Fruit fly (Drosophila melanogaster) whole organism, embryonic: ENCODE data around the gene Uba2.

Source experiments
- Abd-B ChIP-seq: fragments of 200-800 bp; sonication (Bioruptor generic); optimal IDR thresholded peaks from 2 replicates; lab custom pipeline; 2018; ENCODE audit warnings: missing biosample characterization, mild to moderate bottlenecking, missing genetic modification characterization, moderate library complexity
- Aef1 ChIP-seq: fragments of 200-800 bp; sonication (Bioruptor generic); IDR thresholded peaks from 3 replicates; pipeline ENCODE4 v1.3.6; 2022; ENCODE audit warnings: missing biosample characterization, missing genetic modification characterization
- CG10321 ChIP-seq: fragments of 200-800 bp; sonication (Bioruptor generic); IDR thresholded peaks from 2 replicates; pipeline ENCODE4 v1.3.6; 2022; ENCODE audit warnings: missing biosample characterization, missing genetic modification characterization
- CG10654 ChIP-seq: fragments of 200-800 bp; sonication (Bioruptor generic); optimal IDR thresholded peaks from 2 replicates; lab custom pipeline; 2016; ENCODE audit warnings: missing biosample characterization, missing genetic modification characterization
- CG13894 ChIP-seq: fragments of 200-800 bp; sonication (Bioruptor generic); optimal IDR thresholded peaks from 3 replicates; lab custom pipeline; 2018; ENCODE audit warnings: missing biosample characterization, mild to moderate bottlenecking, missing genetic modification characterization, moderate library complexity
- CG14441 ChIP-seq: fragments of 200-800 bp; sonication (Bioruptor generic); IDR thresholded peaks from 2 replicates; pipeline ENCODE4 v1.3.6; 2022; ENCODE audit warnings: missing biosample characterization, missing genetic modification characterization
- CG15011 ChIP-seq: fragments of 200-800 bp; sonication (Bioruptor generic); optimal IDR thresholded peaks from 3 replicates; lab custom pipeline; 2018; ENCODE audit warnings: missing biosample characterization, mild to moderate bottlenecking, missing genetic modification characterization
- CG15073 ChIP-seq: fragments of 200-800 bp; sonication (Bioruptor generic); optimal IDR thresholded peaks from 2 replicates; lab custom pipeline; 2016; ENCODE audit warnings: missing biosample characterization, missing genetic modification characterization
- CG1647 ChIP-seq: fragments of 200-800 bp; sonication (Bioruptor generic); optimal IDR thresholded peaks from 3 replicates; lab custom pipeline; 2016; ENCODE audit warnings: missing biosample characterization, missing genetic modification characterization
- CG2129 ChIP-seq: fragments of 200-800 bp; sonication (Bioruptor generic); IDR thresholded peaks from 2 replicates; pipeline ENCODE4 v1.3.6; 2022; ENCODE audit warnings: missing biosample characterization, missing genetic modification characterization; ENCODE audit not compliant: partially characterized antibody
- CG3065 ChIP-seq: fragments of 200-800 bp; sonication (Bioruptor generic); optimal IDR thresholded peaks from 2 replicates; lab custom pipeline; 2016; ENCODE audit warnings: missing biosample characterization, missing genetic modification characterization
- CG34376 ChIP-seq: fragments of 200-800 bp; sonication (Bioruptor generic); optimal IDR thresholded peaks from 2 replicates; lab custom pipeline; 2018; ENCODE audit warnings: missing biosample characterization, mild to moderate bottlenecking, missing genetic modification characterization
- CG6175 ChIP-seq: fragments of 200-800 bp; sonication (Bioruptor generic); IDR thresholded peaks from 3 replicates; pipeline ENCODE4 v1.3.6; 2022; ENCODE audit warnings: missing biosample characterization, missing genetic modification characterization
- CG7357 ChIP-seq: fragments of 200-800 bp; sonication (Bioruptor generic); IDR thresholded peaks from 3 replicates; pipeline ENCODE4 v1.3.6; 2022; ENCODE audit warnings: missing biosample characterization, missing genetic modification characterization
- CG7987 ChIP-seq: fragments of 200-800 bp; sonication (Bioruptor generic); optimal IDR thresholded peaks from 2 replicates; lab custom pipeline; 2018; ENCODE audit warnings: missing biosample characterization, mild to moderate bottlenecking, missing genetic modification characterization, moderate library complexity
- CG9932 ChIP-seq: fragments of 200-800 bp; sonication (Bioruptor generic); IDR thresholded peaks from 2 replicates; pipeline ENCODE4 v1.3.6; 2022; ENCODE audit warnings: missing biosample characterization, missing genetic modification characterization
- D19B ChIP-seq: fragments of 200-800 bp; sonication (Bioruptor generic); optimal IDR thresholded peaks from 2 replicates; lab custom pipeline; 2017; ENCODE audit warnings: missing biosample characterization, mild to moderate bottlenecking, missing genetic modification characterization
- Dfd ChIP-seq, 2 experiments: fragments of >200 bp; optimal IDR thresholded peaks; 2 replicates each; lab custom pipeline; 2017; ENCODE audit warnings: missing biosample characterization in 2 of 2, missing genetic modification characterization in 2 of 2
- ERR ChIP-seq: fragments of 200-800 bp; sonication (Bioruptor generic); optimal IDR thresholded peaks from 2 replicates; lab custom pipeline; 2016; ENCODE audit warnings: missing biosample characterization, missing genetic modification characterization
- Ets65A ChIP-seq: fragments of 200-800 bp; sonication (Bioruptor generic); peaks from one replicate; lab custom pipeline; 2016; ENCODE audit warnings: missing biosample characterization, missing genetic modification characterization
- GATAe ChIP-seq: fragments of 200-800 bp; sonication (Bioruptor generic); conservative IDR thresholded peaks from 2 replicates; pipeline ENCODE4 v1.3.6; 2022; ENCODE audit warnings: missing biosample characterization, missing genetic modification characterization
- Kr ChIP-seq: fragments of 200-800 bp; sonication (Bioruptor generic); optimal IDR thresholded peaks from 2 replicates; lab custom pipeline; 2017; ENCODE audit warnings: missing biosample characterization, mild to moderate bottlenecking, missing genetic modification characterization
- MESR4 ChIP-seq: fragments of 200-800 bp; sonication (Bioruptor generic); optimal IDR thresholded peaks from 2 replicates; lab custom pipeline; 2018; ENCODE audit warnings: missing biosample characterization, mild to moderate bottlenecking, missing genetic modification characterization, moderate library complexity
- Med ChIP-seq: fragments of 200-800 bp; sonication (Bioruptor generic); peaks from one replicate; lab custom pipeline; 2016; ENCODE audit warnings: missing biosample characterization, missing genetic modification characterization, mild to moderate bottlenecking, inconsistent platforms, moderate library complexity
- NFAT ChIP-seq: fragments of 200-800 bp; sonication (Bioruptor generic); IDR thresholded peaks from 2 replicates; pipeline ENCODE4 v1.3.6; 2022; ENCODE audit warnings: missing biosample characterization, missing genetic modification characterization
- Pdp1 ChIP-seq, 2 experiments: fragments of 200-800 bp; sonication (Bioruptor generic); optimal IDR thresholded peaks; 3 replicates each; lab custom pipeline; 2016; ENCODE audit warnings: missing biosample characterization in 2 of 2, missing genetic modification characterization in 2 of 2, mild to moderate bottlenecking in 1 of 2, moderate library complexity in 1 of 2
- Rfx ChIP-seq: fragments of 200-800 bp; sonication (Bioruptor generic); IDR thresholded peaks from 2 replicates; pipeline ENCODE4 v1.3.6; 2022; ENCODE audit warnings: missing biosample characterization, missing genetic modification characterization
- ab ChIP-seq: fragments of 200-800 bp; sonication (Bioruptor generic); optimal IDR thresholded peaks from 2 replicates; lab custom pipeline; 2016; ENCODE audit warnings: missing biosample characterization, missing genetic modification characterization
- bab2 ChIP-seq: fragments of 200-800 bp; sonication (Bioruptor generic); optimal IDR thresholded peaks from 2 replicates; lab custom pipeline; 2016; ENCODE audit warnings: missing biosample characterization, missing genetic modification characterization
- bcd ChIP-seq: fragments of 200-800 bp; sonication (Bioruptor generic); optimal IDR thresholded peaks from 2 replicates; lab custom pipeline; 2017; ENCODE audit warnings: missing biosample characterization, mild to moderate bottlenecking, missing genetic modification characterization
- br ChIP-seq: fragments of >200 bp; optimal IDR thresholded peaks from 2 replicates; lab custom pipeline; 2017
- chm ChIP-seq: fragments of 200-800 bp; sonication (Bioruptor generic); IDR thresholded peaks from 2 replicates; pipeline ENCODE4 v1.3.6; 2022; ENCODE audit warnings: missing biosample characterization, missing genetic modification characterization
- crol ChIP-seq: fragments of 200-800 bp; sonication (Bioruptor generic); IDR thresholded peaks from 2 replicates; pipeline ENCODE4 v1.3.6; 2022; ENCODE audit warnings: missing biosample characterization, missing genetic modification characterization
- crp ChIP-seq, 2 experiments: fragments of 200-800 bp; sonication (Bioruptor generic); optimal IDR thresholded peaks; 2 replicates in 1 of 2; 3 replicates in 1 of 2; lab custom pipeline; 2017; ENCODE audit warnings: missing biosample characterization in 2 of 2, missing genetic modification characterization in 2 of 2, mild to moderate bottlenecking in 1 of 2, moderate library complexity in 1 of 2
- cwo ChIP-seq: fragments of 200-800 bp; sonication (Bioruptor generic); optimal IDR thresholded peaks from 3 replicates; lab custom pipeline; 2017; ENCODE audit warnings: missing biosample characterization, missing genetic modification characterization, mild to moderate bottlenecking, moderate library complexity, missing genetic modification reagents
- dm ChIP-seq: fragments of 200-800 bp; sonication (Bioruptor generic); optimal IDR thresholded peaks from 3 replicates; lab custom pipeline; 2016; ENCODE audit warnings: missing biosample characterization, missing genetic modification characterization
- dpn ChIP-seq, 2 experiments: fragments of 200-800 bp; sonication (Bioruptor generic); optimal IDR thresholded peaks; 3 replicates each; lab custom pipeline; 2016; ENCODE audit warnings: missing biosample characterization in 2 of 2, missing genetic modification characterization in 2 of 2
- exex ChIP-seq: fragments of 200-800 bp; sonication (Bioruptor generic); optimal IDR thresholded peaks from 4 replicates; lab custom pipeline; 2018; ENCODE audit warnings: missing biosample characterization, mild to moderate bottlenecking, missing genetic modification characterization, moderate library complexity
- ftz-f1 ChIP-seq: fragments of 200-800 bp; sonication (Bioruptor generic); optimal IDR thresholded peaks from 2 replicates; lab custom pipeline; 2016; ENCODE audit warnings: missing biosample characterization, missing genetic modification characterization
- grn ChIP-seq: fragments of 200-800 bp; sonication (Bioruptor generic); optimal IDR thresholded peaks from 3 replicates; lab custom pipeline; 2017; ENCODE audit warnings: missing biosample characterization, missing genetic modification characterization
- lab ChIP-seq: fragments of 200-800 bp; sonication (Bioruptor generic); optimal IDR thresholded peaks from 3 replicates; lab custom pipeline; 2017; ENCODE audit warnings: missing biosample characterization, missing genetic modification characterization, mild to moderate bottlenecking, moderate library complexity, missing genetic modification reagents
- mirr ChIP-seq: fragments of 200-800 bp; sonication (Bioruptor generic); optimal IDR thresholded peaks from 3 replicates; lab custom pipeline; 2018; ENCODE audit warnings: missing biosample characterization, mild to moderate bottlenecking, missing genetic modification characterization
- onecut ChIP-seq: fragments of 200-800 bp; sonication (Bioruptor generic); IDR thresholded peaks from 2 replicates; pipeline ENCODE4 v1.3.6; 2022; ENCODE audit warnings: missing biosample characterization, missing genetic modification characterization
- pzg ChIP-seq: fragments of 200-800 bp; sonication (Bioruptor generic); optimal IDR thresholded peaks from 3 replicates; lab custom pipeline; 2018; ENCODE audit warnings: missing biosample characterization, mild to moderate bottlenecking, missing genetic modification characterization, moderate library complexity
- sd ChIP-seq: fragments of 200-800 bp; sonication (Bioruptor generic); optimal IDR thresholded peaks from 3 replicates; lab custom pipeline; 2018; ENCODE audit warnings: missing biosample characterization, mild to moderate bottlenecking, missing genetic modification characterization, moderate library complexity
- sqz ChIP-seq: fragments of 200-800 bp; sonication (Bioruptor generic); optimal IDR thresholded peaks from 3 replicates; lab custom pipeline; 2018; ENCODE audit warnings: missing biosample characterization, mild to moderate bottlenecking, missing genetic modification characterization
- sr ChIP-seq: fragments of 200-800 bp; sonication (Bioruptor generic); IDR thresholded peaks from 3 replicates; pipeline ENCODE4 v1.3.6; 2022; ENCODE audit warnings: missing biosample characterization, missing genetic modification characterization
- sug ChIP-seq: fragments of 200-800 bp; optimal IDR thresholded peaks from 2 replicates; lab custom pipeline; 2019; ENCODE audit warnings: missing biosample characterization, mild to moderate bottlenecking, missing genetic modification characterization, moderate library complexity
- tll ChIP-seq, 2 experiments: fragments of 200-800 bp in 1 of 2; fragments of >200 bp in 1 of 2; sonication (Bioruptor generic) in 1 of 2; optimal IDR thresholded peaks; 2 replicates each; lab custom pipeline; 2017 to 2019; ENCODE audit warnings: missing biosample characterization in 2 of 2, missing genetic modification characterization in 2 of 2, mild to moderate bottlenecking in 1 of 2, moderate library complexity in 1 of 2
- trem ChIP-seq: fragments of 200-800 bp; optimal IDR thresholded peaks from 3 replicates; lab custom pipeline; 2019; ENCODE audit warnings: missing biosample characterization, mild to moderate bottlenecking, missing genetic modification characterization, moderate library complexity
- zfh1 ChIP-seq: fragments of 200-800 bp; sonication (Bioruptor generic); IDR thresholded peaks from 3 replicates; pipeline ENCODE4 v1.3.6; 2022; ENCODE audit warnings: missing biosample characterization, missing genetic modification characterization

The Uba2 gene

DNA sequence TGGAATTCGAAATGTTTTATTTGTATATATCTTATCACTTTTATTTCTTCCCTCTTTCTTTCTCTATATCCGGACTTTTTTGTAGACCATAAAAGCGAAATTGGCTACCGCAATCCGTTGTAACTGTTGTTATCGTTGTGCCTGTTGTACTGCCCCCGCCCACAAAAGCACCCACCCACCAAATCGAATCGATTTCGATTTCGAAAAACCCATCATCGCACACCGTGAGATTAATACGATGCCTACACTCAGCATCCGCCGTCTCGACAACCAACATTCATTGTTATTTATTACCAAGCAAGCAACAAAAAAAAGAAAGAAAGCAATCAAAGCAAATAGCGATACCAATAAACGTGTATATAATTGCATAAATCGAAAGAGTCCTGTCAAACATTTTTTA lies 19.4 kb downstream of the Uba2 start:
- no peak for TF ChIP-seq ERR (GFP tag; lab: Kevin White, UChicago)
- no peak for TF ChIP-seq CG7357 (GFP tag; lab: Robert Waterston, UW)
- TF ChIP-seq CG14441 (GFP tag; lab: Robert Waterston, UW): no peak
- peak; percentile 59 for TF ChIP-seq CG13894
- peak; percentile 65 for TF ChIP-seq onecut (GFP tag; lab: Robert Waterston, UW)
- no peak for TF ChIP-seq D19B
- no peak for TF ChIP-seq Dfd (GFP tag; optimal IDR thresholded peaks at IDR 0.05; lab: Kevin White, UChicago)
- TF ChIP-seq, all 482 proteins: peak for 2

DNA sequence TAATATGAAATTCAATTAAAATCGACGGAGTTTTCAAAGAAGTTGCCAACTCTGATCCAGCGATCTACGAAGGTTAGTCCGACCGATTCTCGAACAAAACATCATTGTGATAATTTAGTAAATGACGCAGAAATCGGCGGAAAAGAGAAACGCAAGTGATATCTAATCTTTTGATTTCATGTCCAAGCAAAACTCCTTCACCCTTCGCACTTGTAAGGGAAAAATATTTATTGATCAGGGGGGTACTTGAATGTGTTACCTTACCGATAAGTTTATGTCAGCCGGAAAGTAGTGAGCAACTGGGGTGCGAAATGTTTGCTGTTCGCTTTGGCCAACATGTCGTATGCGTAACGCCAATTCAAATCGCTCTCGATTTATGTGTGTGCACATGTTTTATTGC lies 30.5 kb downstream of the Uba2 start:
- TF ChIP-seq grn (GFP tag; lab: Kevin White, UChicago) (peak; percentile 28), CG3065 (GFP tag; lab: Kevin White, UChicago) (no peak), bcd (GFP tag; lab: Kevin White, UChicago) (no peak), ab (no peak), CG15011 (GFP tag; lab: Kevin White, UChicago) (no peak), tll (GFP tag; optimal IDR thresholded peaks at IDR 0.05; lab: Kevin White, UChicago) (no peak), sug (tag; lab: Kevin White, UChicago) (peak; percentile 91), sd (peak; percentile 65), mirr (GFP tag; lab: Kevin White, UChicago) (peak; percentile 64), cwo (peak; percentile 2), CG34376 (GFP tag; lab: Kevin White, UChicago) (peak; percentile 86), crol (peak; percentile 28; the same call in 1 of the 2 replicates), exex (tag; lab: Kevin White, UChicago) (peak; percentile 74), br (lab: Kevin White, UChicago) (no peak), Aef1 (GFP tag; lab: Robert Waterston, UW) (no peak), ftz-f1 (no peak), CG6175 (GFP tag; lab: Robert Waterston, UW) (no peak), sr (0 out of 3 replicates have a peak, but pooled peaks have one; percentile 19), trem (tag; lab: Kevin White, UChicago) (no peak), dpn (GFP tag; optimal IDR thresholded peaks at IDR 0.05; lab: Kevin White, UChicago) (no peak), sqz (GFP tag; lab: Kevin White, UChicago) (no peak), dm (GFP tag; lab: Kevin White, UChicago) (no peak), chm (GFP tag; lab: Robert Waterston, UW) (no peak), crp (GFP tag; optimal IDR thresholded peaks at IDR 0.05; lab: Kevin White, UChicago) (no peak), Med (GFP tag; lab: Kevin White, UChicago) (peak; percentile 33), zfh1 (no peak), Abd-B (no peak), GATAe (GFP tag; lab: Robert Waterston, UW) (peak; percentile 28; the same call in 1 of the 2 replicates), Ets65A (no peak), Pdp1 (GFP tag; optimal IDR thresholded peaks at IDR 0.05; lab: Kevin White, UChicago) (peak in 1 of 2 experiments; percentile 51), Rfx (0 out of 2 replicates have a peak, but pooled peaks have one; percentile 17), lab (GFP tag; lab: Kevin White, UChicago) (peak; percentile 11)

DNA sequence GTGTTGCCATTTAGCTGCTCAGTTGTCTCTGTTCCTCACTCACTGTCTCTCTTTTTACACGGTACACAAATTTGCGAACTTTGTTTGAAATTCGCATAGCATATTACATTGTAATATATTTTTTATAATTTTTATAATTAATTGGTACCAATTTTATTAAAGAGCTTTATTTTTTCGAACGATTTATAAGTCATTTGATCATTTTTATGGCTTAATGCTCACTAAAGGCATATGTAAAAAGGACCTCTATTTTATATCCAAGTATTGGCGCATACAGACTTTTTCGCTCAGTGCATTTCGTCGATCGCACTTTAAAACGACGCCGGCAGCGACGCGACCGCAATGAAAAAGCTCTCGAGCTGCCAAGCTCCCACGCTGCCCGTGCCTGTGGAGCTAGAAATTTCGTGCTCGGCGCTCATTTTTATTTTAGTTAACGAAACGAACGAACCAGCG lies 31.5 kb downstream of the Uba2 start:
- peak; percentile 41 for TF ChIP-seq CG15073
- peak; percentile 81 for TF ChIP-seq CG7987 (GFP tag; lab: Kevin White, UChicago)
- TF ChIP-seq CG10321 (GFP tag; lab: Robert Waterston, UW): peak; percentile 71; the same call in 1 of the 2 replicates
- TF ChIP-seq pzg: peak; percentile 7
- no peak for TF ChIP-seq CG2129 (GFP tag; lab: Robert Waterston, UW)
- peak; percentile 78 to 88 for TF ChIP-seq Pdp1 (GFP tag; optimal IDR thresholded peaks at IDR 0.05; lab: Kevin White, UChicago)
- TF ChIP-seq CG10654 (GFP tag; lab: Kevin White, UChicago): peak; percentile 90
- peak; percentile 88 for TF ChIP-seq bab2
- no peak for TF ChIP-seq Kr (GFP tag; lab: Kevin White, UChicago)
- peak; percentile 92 for TF ChIP-seq NFAT (GFP tag; lab: Robert Waterston, UW)
- TF ChIP-seq CG9932 (GFP tag; lab: Robert Waterston, UW): peak; percentile 98
- TF ChIP-seq MESR4: peak; percentile 20
- peak; percentile 81 for TF ChIP-seq CG1647 (GFP tag; lab: Kevin White, UChicago)
